Worm (Caenorhabditis elegans) whole organism, young adult: ENCODE measurements around the gene fbxa-4.
A peak's percentile ranks its signal among the peaks of the same experiment; 100 is the strongest.

ENCODE experiments used
- B0019.2 ChIP-seq: fragments of 200-800 bp; sonication (Bioruptor generic); conservative IDR thresholded peaks from 2 replicates; pipeline ENCODE4 v1.3.6; 2022; ENCODE audit warnings: missing genetic modification reagents, missing genetic modification characterization, missing compliant biosample characterization
- B0035.1 ChIP-seq: sonication (generic microtip); optimal IDR thresholded peaks from 2 replicates; lab custom pipeline; 2016; ENCODE audit warnings: missing genetic modification characterization, mild to moderate bottlenecking, missing compliant biosample characterization, missing genotype, missing genetic modification reagents
- B0336.3 ChIP-seq: fragments of 200-800 bp; sonication (Bioruptor generic); IDR thresholded peaks from 2 replicates; pipeline ENCODE4 v1.3.6; 2022; ENCODE audit warnings: missing genetic modification characterization, missing compliant biosample characterization
- F10E7.11 ChIP-seq: sonication (generic microtip); optimal IDR thresholded peaks from 2 replicates; lab custom pipeline; 2017; ENCODE audit warnings: mild to moderate bottlenecking, missing genetic modification characterization, moderate library complexity, missing compliant biosample characterization
- F22D6.2 ChIP-seq: sonication (generic microtip); optimal IDR thresholded peaks from 2 replicates; lab custom pipeline; 2016; ENCODE audit warnings: mild to moderate bottlenecking, missing genetic modification characterization, missing compliant biosample characterization
- T07F8.4 ChIP-seq: sonication (generic microtip); optimal IDR thresholded peaks from 2 replicates; lab custom pipeline; 2016; ENCODE audit warnings: mild to moderate bottlenecking, missing genetic modification characterization, moderate library complexity, missing compliant biosample characterization
- T26A5.8 ChIP-seq: sonication (generic microtip); optimal IDR thresholded peaks from 2 replicates; lab custom pipeline; 2016; ENCODE audit warnings: missing genetic modification characterization, missing compliant biosample characterization
- Y56A3A.18 ChIP-seq: fragments of 200-800 bp; sonication (Bioruptor generic); IDR thresholded peaks from 2 replicates; pipeline ENCODE4 v1.3.6; 2022; ENCODE audit warnings: missing genetic modification reagents, missing genetic modification characterization, missing compliant biosample characterization
- Y95B8A.8 ChIP-seq: fragments of 200-800 bp; sonication (Bioruptor generic); IDR thresholded peaks from 2 replicates; pipeline ENCODE4 v1.3.6; 2022; ENCODE audit warnings: missing genetic modification reagents, missing genetic modification characterization, missing compliant biosample characterization
- akir-1 ChIP-seq: fragments of 200-800 bp; sonication (Bioruptor generic); optimal IDR thresholded peaks from 2 replicates; lab custom pipeline; 2018; ENCODE audit warnings: mild to moderate bottlenecking, missing genetic modification characterization, moderate library complexity, missing compliant biosample characterization
- ama-1 ChIP-seq, 3 experiments: fragments of 150-350 bp in 1 of 3; sonication (generic microtip) in 2 of 3; optimal IDR thresholded peaks; 2 replicates each; lab custom pipeline; 2014 to 2018; ENCODE audit warnings: missing biosample characterization in 2 of 3, missing genetic modification characterization in 2 of 3, missing genetic modification reagents in 2 of 3
- aptf-3 ChIP-seq: fragments of 200-800 bp; sonication (Bioruptor generic); IDR thresholded peaks from 2 replicates; pipeline ENCODE4 v1.3.6; 2022; ENCODE audit warnings: missing genetic modification characterization, missing compliant biosample characterization
- attf-5 ChIP-seq: fragments of 200-800 bp; sonication (Bioruptor generic); optimal IDR thresholded peaks from 2 replicates; lab custom pipeline; 2018; ENCODE audit warnings: mild to moderate bottlenecking, missing genetic modification characterization, missing compliant biosample characterization
- attf-6 ChIP-seq: fragments of 200-800 bp; sonication (Bioruptor generic); IDR thresholded peaks from 2 replicates; pipeline ENCODE4 v1.3.6; 2022; ENCODE audit warnings: missing genetic modification reagents, missing genetic modification characterization, missing compliant biosample characterization
- bed-2 ChIP-seq: fragments of 200-800 bp; sonication (Bioruptor generic); IDR thresholded peaks from 2 replicates; pipeline ENCODE4 v1.3.6; 2022; ENCODE audit warnings: missing genetic modification reagents, missing genetic modification characterization, missing compliant biosample characterization
- ccch-3 ChIP-seq: fragments of 200-800 bp; sonication (Bioruptor generic); optimal IDR thresholded peaks from 2 replicates; lab custom pipeline; 2018; ENCODE audit warnings: mild to moderate bottlenecking, missing genetic modification characterization, missing compliant biosample characterization
- cebp-1 ChIP-seq, 2 experiments: fragments of 200-800 bp in 1 of 2; sonication (Bioruptor generic) in 1 of 2; sonication (generic microtip) in 1 of 2; IDR thresholded peaks in 1 of 2; optimal IDR thresholded peaks in 1 of 2; 2 replicates each; pipeline versions ENCODE4 v1.3.6 to Lab custom; 2017 to 2022; ENCODE audit warnings: missing compliant biosample characterization in 2 of 2, missing genetic modification characterization in 2 of 2, mild to moderate bottlenecking in 1 of 2, missing genetic modification reagents in 1 of 2, moderate library complexity in 1 of 2
- ceh-79 ChIP-seq: sonication (generic microtip); optimal IDR thresholded peaks from 2 replicates; lab custom pipeline; 2017; ENCODE audit warnings: mild to moderate bottlenecking, missing genetic modification characterization, missing compliant biosample characterization
- chd-7 ChIP-seq: sonication (generic microtip); optimal IDR thresholded peaks from 2 replicates; lab custom pipeline; 2016; ENCODE audit warnings: mild to moderate bottlenecking, missing genetic modification characterization, moderate library complexity, missing compliant biosample characterization
- die-1 ChIP-seq: sonication (generic microtip); optimal IDR thresholded peaks from 2 replicates; lab custom pipeline; 2016; ENCODE audit warnings: missing genotype, mild to moderate bottlenecking, missing genetic modification characterization, missing compliant biosample characterization
- dox-1 ChIP-seq: fragments of 200-800 bp; sonication (Bioruptor generic); IDR thresholded peaks from 2 replicates; pipeline ENCODE4 v1.3.6; 2022; ENCODE audit warnings: missing genetic modification reagents, missing genetic modification characterization, missing compliant biosample characterization
- dpff-1 ChIP-seq: sonication (generic microtip); optimal IDR thresholded peaks from 2 replicates; lab custom pipeline; 2017; ENCODE audit warnings: mild to moderate bottlenecking, missing genetic modification characterization, missing compliant biosample characterization
- dpl-1 ChIP-seq: fragments of 150-350 bp; optimal IDR thresholded peaks from 2 replicates; lab custom pipeline; 2014; ENCODE audit warnings: missing biosample characterization, missing genetic modification reagents, missing genetic modification characterization
- ekl-4 ChIP-seq: fragments of 200-800 bp; sonication (Bioruptor generic); IDR thresholded peaks from 2 replicates; pipeline ENCODE4 v1.3.6; 2022; ENCODE audit warnings: missing genetic modification reagents, missing genetic modification characterization, missing compliant biosample characterization
- hmg-1.2 ChIP-seq: fragments of 200-800 bp; sonication (Bioruptor generic); IDR thresholded peaks from 2 replicates; pipeline ENCODE4 v1.3.6; 2022; ENCODE audit warnings: missing genetic modification reagents, missing genetic modification characterization, missing compliant biosample characterization
- hsf-1 ChIP-seq: fragments of 200-800 bp; sonication (Bioruptor generic); IDR thresholded peaks from 2 replicates; pipeline ENCODE4 v1.3.6; 2022; ENCODE audit warnings: missing genetic modification reagents, missing genetic modification characterization, missing compliant biosample characterization
- lag-1 ChIP-seq: fragments of 200-800 bp; sonication (Bioruptor generic); IDR thresholded peaks from 2 replicates; pipeline ENCODE4 v1.3.6; 2022; ENCODE audit warnings: missing genetic modification reagents, missing genetic modification characterization, missing compliant biosample characterization
- lin-35 ChIP-seq, 3 experiments: fragments of 150-350 bp in 2 of 3; sonication (generic microtip) in 1 of 3; optimal IDR thresholded peaks; 2 replicates each; lab custom pipeline; 2014 to 2018; ENCODE audit warnings: missing biosample characterization in 3 of 3, missing genetic modification characterization in 3 of 3, missing genetic modification reagents in 3 of 3
- lir-1 ChIP-seq: fragments of 200-800 bp; sonication (Bioruptor generic); conservative IDR thresholded peaks from 2 replicates; pipeline ENCODE4 v1.3.6; 2022; ENCODE audit warnings: missing genetic modification reagents, missing genetic modification characterization, missing compliant biosample characterization
- lsl-1 ChIP-seq: fragments of 200-800 bp; sonication (Bioruptor generic); optimal IDR thresholded peaks from 2 replicates; lab custom pipeline; 2018; ENCODE audit warnings: mild to moderate bottlenecking, missing genetic modification characterization, moderate library complexity, missing compliant biosample characterization
- lsy-27 ChIP-seq: sonication (generic microtip); optimal IDR thresholded peaks from 2 replicates; lab custom pipeline; 2017; ENCODE audit warnings: missing genetic modification characterization, mild to moderate bottlenecking, missing compliant biosample characterization, antibody characterized with exemption, missing genotype, borderline replicate concordance; ENCODE audit not compliant: insufficient read depth
- madf-3 ChIP-seq: fragments of 200-800 bp; sonication (Bioruptor generic); IDR thresholded peaks from 2 replicates; pipeline ENCODE4 v1.3.6; 2022; ENCODE audit warnings: missing genetic modification reagents, missing genetic modification characterization, missing compliant biosample characterization
- madf-6 ChIP-seq: fragments of 200-800 bp; sonication (Bioruptor generic); IDR thresholded peaks from 2 replicates; pipeline ENCODE4 v1.3.6; 2022; ENCODE audit warnings: missing genetic modification reagents, missing genetic modification characterization, missing compliant biosample characterization
- madf-8 ChIP-seq: fragments of 200-800 bp; sonication (Bioruptor generic); conservative IDR thresholded peaks from 2 replicates; pipeline ENCODE4 v1.3.6; 2022; ENCODE audit warnings: missing genetic modification reagents, missing genetic modification characterization, missing compliant biosample characterization
- mxl-1 ChIP-seq: sonication (generic microtip); optimal IDR thresholded peaks from 2 replicates; lab custom pipeline; 2016; ENCODE audit warnings: missing genetic modification characterization, missing compliant biosample characterization
- nfyb-1 ChIP-seq: fragments of 200-800 bp; sonication (Bioruptor generic); IDR thresholded peaks from 2 replicates; pipeline ENCODE4 v1.3.6; 2022; ENCODE audit warnings: missing genetic modification reagents, missing genetic modification characterization, missing compliant biosample characterization
- nhr-120 ChIP-seq: fragments of 200-800 bp; sonication (Bioruptor generic); IDR thresholded peaks from 2 replicates; pipeline ENCODE4 v1.3.6; 2022; ENCODE audit warnings: missing genetic modification characterization, missing compliant biosample characterization
- nhr-179 ChIP-seq: sonication (generic microtip); optimal IDR thresholded peaks from 2 replicates; lab custom pipeline; 2016; ENCODE audit warnings: mild to moderate bottlenecking, missing genetic modification characterization, missing compliant biosample characterization
- nhr-80 ChIP-seq: sonication (generic microtip); optimal IDR thresholded peaks from 2 replicates; lab custom pipeline; 2016; ENCODE audit warnings: missing genetic modification characterization, missing compliant biosample characterization
- pbrm-1 ChIP-seq: fragments of 200-800 bp; sonication (Bioruptor generic); IDR thresholded peaks from 2 replicates; pipeline ENCODE4 v1.3.6; 2022; ENCODE audit warnings: missing genetic modification reagents, missing genetic modification characterization, missing compliant biosample characterization
- pha-4 ChIP-seq: fragments of 150-350 bp; sonication (generic microtip); optimal IDR thresholded peaks from 2 replicates; lab custom pipeline; 2014; ENCODE audit warnings: missing biosample characterization, missing genetic modification reagents, missing genetic modification characterization
- rcor-1 ChIP-seq: fragments of 200-800 bp; sonication (Bioruptor generic); IDR thresholded peaks from 2 replicates; pipeline ENCODE4 v1.3.6; 2022; ENCODE audit warnings: missing genetic modification reagents, missing genetic modification characterization, missing compliant biosample characterization
- sdz-38 ChIP-seq: sonication (generic microtip); optimal IDR thresholded peaks from 2 replicates; lab custom pipeline; 2016; ENCODE audit warnings: missing genotype, missing genetic modification characterization, missing compliant biosample characterization
- snpc-1.1 ChIP-seq: sonication (generic microtip); optimal IDR thresholded peaks from 2 replicates; lab custom pipeline; 2017; ENCODE audit warnings: missing genetic modification characterization, mild to moderate bottlenecking, missing compliant biosample characterization, antibody characterized with exemption, moderate library complexity, missing genotype, missing genetic modification reagents; ENCODE audit not compliant: insufficient read depth
- somi-1 ChIP-seq: fragments of 200-800 bp; sonication (Bioruptor generic); optimal IDR thresholded peaks from 2 replicates; lab custom pipeline; 2018; ENCODE audit warnings: mild to moderate bottlenecking, missing genetic modification characterization, missing compliant biosample characterization
- sptf-2 ChIP-seq: fragments of 200-800 bp; sonication (Bioruptor generic); optimal IDR thresholded peaks from 2 replicates; lab custom pipeline; 2018; ENCODE audit warnings: mild to moderate bottlenecking, missing genetic modification characterization, missing compliant biosample characterization
- tbp1 ChIP-seq: fragments of 200-800 bp; sonication (Bioruptor generic); optimal IDR thresholded peaks from 2 replicates; lab custom pipeline; 2018; ENCODE audit warnings: mild to moderate bottlenecking, missing genetic modification characterization, missing compliant biosample characterization
- ztf-18 ChIP-seq: sonication (generic microtip); optimal IDR thresholded peaks from 2 replicates; lab custom pipeline; 2016; ENCODE audit warnings: missing genotype, mild to moderate bottlenecking, missing genetic modification characterization, missing compliant biosample characterization

fbxa-4 gene

DNA sequence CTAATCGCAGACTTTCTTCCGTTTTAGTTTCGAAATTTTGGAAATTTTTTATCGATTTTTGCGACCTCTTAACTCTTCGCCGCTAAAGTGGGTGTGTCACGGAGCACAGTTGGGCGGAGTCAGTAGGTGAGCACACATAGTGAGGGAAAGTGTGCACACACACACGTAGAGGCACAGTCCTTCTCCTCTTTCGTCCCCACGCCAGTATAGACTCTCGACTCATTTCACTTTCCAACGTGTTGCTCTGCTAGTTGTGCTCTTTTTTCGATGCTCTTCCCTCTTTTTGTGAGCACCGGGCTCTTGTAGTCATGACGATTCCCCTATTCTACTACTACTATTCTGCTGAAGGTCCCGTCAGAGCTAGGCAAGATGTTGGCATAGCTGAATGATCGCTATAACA is 37.2 kb upstream of the fbxa-4 start:
- TF ChIP-seq ama-1 (optimal IDR thresholded peaks at IDR 0.05; lab: Kevin White, UChicago) (no peak), ama-1 (GFP tag; optimal IDR thresholded peaks at IDR 0.05; lab: Kevin White, UChicago) (no peak), lsl-1 (GFP tag; lab: Kevin White, UChicago) (no peak), madf-6 (GFP tag; lab: Robert Waterston, UW) (peak; percentile 17; the same call in 1 of the 2 replicates), nhr-120 (GFP tag; lab: Robert Waterston, UW) (no peak), snpc-1.1 (tag; lab: Kevin White, UChicago) (no peak), ceh-79 (tag; lab: Kevin White, UChicago) (no peak), lag-1 (GFP tag; lab: Robert Waterston, UW) (no peak), die-1 (no peak), Y56A3A.18 (no peak), rcor-1 (GFP tag; lab: Robert Waterston, UW) (no peak), akir-1 (GFP tag; lab: Kevin White, UChicago) (no peak), sptf-2 (GFP tag; lab: Kevin White, UChicago) (no peak), ccch-3 (GFP tag; lab: Kevin White, UChicago) (no peak), aptf-3 (GFP tag; lab: Robert Waterston, UW) (no peak), ztf-18 (tag; lab: Kevin White, UChicago) (no peak), somi-1 (no peak), F22D6.2 (no peak), T07F8.4 (tag; lab: Kevin White, UChicago) (no peak), F10E7.11 (no peak), madf-3 (GFP tag; lab: Robert Waterston, UW) (0 out of 2 replicates have a peak, but pooled peaks have one; percentile 34), sdz-38 (tag; lab: Kevin White, UChicago) (no peak), hsf-1 (GFP tag; lab: Robert Waterston, UW) (peak; percentile 35; the same call in 1 of the 2 replicates), dox-1 (GFP tag; lab: Robert Waterston, UW) (peak; percentile 56), cebp-1 (GFP tag; IDR thresholded peaks at IDR 0.05; lab: Robert Waterston, UW) (peak; percentile 40; the same call in 1 of the 2 replicates), cebp-1 (tag; optimal IDR thresholded peaks at IDR 0.05; lab: Kevin White, UChicago) (peak; percentile 68), Y95B8A.8 (no peak), lir-1 (no peak), pbrm-1 (GFP tag; lab: Robert Waterston, UW) (0 out of 2 replicates have a peak, but pooled peaks have one; percentile 42), B0336.3 (GFP tag; lab: Robert Waterston, UW) (peak; percentile 19; the same call in 1 of the 2 replicates), ekl-4 (GFP tag; lab: Robert Waterston, UW) (no peak), dpl-1 (GFP tag; lab: Kevin White, UChicago) (no peak), dpff-1 (tag; lab: Kevin White, UChicago) (no peak), T26A5.8 (tag; lab: Kevin White, UChicago) (no peak), attf-6 (no peak), attf-5 (GFP tag; lab: Kevin White, UChicago) (peak; percentile 9), nfyb-1 (GFP tag; lab: Robert Waterston, UW) (peak; percentile 61), nhr-80 (tag; lab: Kevin White, UChicago) (peak; percentile 71), hmg-1.2 (GFP tag; lab: Robert Waterston, UW) (0 out of 2 replicates have a peak, but pooled peaks have one; percentile 17), chd-7 (tag; lab: Kevin White, UChicago) (no peak), bed-2 (no peak), mxl-1 (tag; lab: Kevin White, UChicago) (no peak), lsy-27 (tag; lab: Kevin White, UChicago) (no peak), lin-35 (GFP tag; optimal IDR thresholded peaks at IDR 0.05; lab: Kevin White, UChicago) (no peak), madf-8 (GFP tag; lab: Robert Waterston, UW) (no peak), nhr-179 (tag; lab: Kevin White, UChicago) (no peak), B0035.1 (tag; lab: Kevin White, UChicago) (no peak), tbp1 (GFP tag; lab: Kevin White, UChicago) (no peak), pha-4 (tag; lab: Kevin White, UChicago) (no peak), B0019.2 (GFP tag; lab: Robert Waterston, UW) (no peak)
